Worm (Caenorhabditis elegans) whole organism, L2 larva: ENCODE measurements around the gene Y53C12A.3.

Experiments used
- aly-2 ChIP-seq: fragments of 150-350 bp; optimal IDR thresholded peaks from 2 replicates; lab custom pipeline; 2014; ENCODE audit warnings: missing biosample characterization, missing genetic modification characterization
- elt-3 ChIP-seq: sonication (generic microtip); optimal IDR thresholded peaks from 2 replicates; lab custom pipeline; 2017; ENCODE audit warnings: missing biosample characterization, missing genetic modification characterization
- lin-39 ChIP-seq: fragments of 150-350 bp; optimal IDR thresholded peaks from 2 replicates; lab custom pipeline; 2014; ENCODE audit warnings: missing biosample characterization, missing genetic modification reagents, missing genetic modification characterization
- nhr-237 ChIP-seq: fragments of 150-350 bp; optimal IDR thresholded peaks from 2 replicates; lab custom pipeline; 2014; ENCODE audit warnings: missing biosample characterization, missing genetic modification characterization
- skn-1 ChIP-seq: sonication (generic microtip); optimal IDR thresholded peaks from 2 replicates; lab custom pipeline; 2017; ENCODE audit warnings: missing biosample characterization, missing genetic modification characterization

- TF ChIP-seq lin-39 (tag; lab: Kevin White, UChicago) (no peak), elt-3 (tag; lab: Kevin White, UChicago) (no peak), nhr-237 (no peak), skn-1 (tag; lab: Kevin White, UChicago) (no peak), aly-2 (tag; lab: Kevin White, UChicago) (no peak)
Observed at ce11 chrII:9660379-9660778, 45.7 kb downstream of the Y53C12A.3 start, which contains the start of gene ZK1320.3.
